Worm (Caenorhabditis elegans) whole organism, L4 larva: ENCODE results near the gene F53B3.3.

Experiments used
- D1046.2 ChIP-seq: fragments of 200-800 bp; sonication (Bioruptor generic); IDR thresholded peaks from 2 replicates; pipeline ENCODE4 v1.3.6; 2022; ENCODE audit warnings: missing genetic modification characterization, missing compliant biosample characterization
- F10B5.3 ChIP-seq: sonication (generic microtip); optimal IDR thresholded peaks from 2 replicates; lab custom pipeline; 2016; ENCODE audit warnings: mild to moderate bottlenecking, missing genetic modification characterization, missing compliant biosample characterization
- F26F4.8 ChIP-seq: fragments of 200-800 bp; sonication (Bioruptor generic); conservative IDR thresholded peaks from 2 replicates; pipeline ENCODE4 v1.3.6; 2022; ENCODE audit warnings: missing genetic modification characterization, missing compliant biosample characterization
- F37D6.2 ChIP-seq: sonication (generic microtip); optimal IDR thresholded peaks from 2 replicates; lab custom pipeline; 2016; ENCODE audit warnings: mild to moderate bottlenecking, missing genetic modification characterization, missing compliant biosample characterization
- F44E2.7 ChIP-seq: fragments of 200-800 bp; sonication (Bioruptor generic); IDR thresholded peaks from 2 replicates; pipeline ENCODE4 v2.1.2; 2022; ENCODE audit warnings: missing genetic modification characterization, missing compliant biosample characterization
- F49E8.2 ChIP-seq: sonication (generic microtip); optimal IDR thresholded peaks from 2 replicates; lab custom pipeline; 2016; ENCODE audit warnings: missing compliant biosample characterization, mild to moderate bottlenecking, missing genetic modification characterization, borderline replicate concordance
- R02D3.7 ChIP-seq: fragments of 150-350 bp; sonication (generic microtip); optimal IDR thresholded peaks from 3 replicates; lab custom pipeline; 2014; ENCODE audit warnings: missing biosample characterization, missing genetic modification characterization
- Y48G9A.11 ChIP-seq: fragments of 200-800 bp; sonication (Bioruptor generic); IDR thresholded peaks from 2 replicates; pipeline ENCODE4 v1.3.6; 2022; ENCODE audit warnings: missing genetic modification reagents, missing genetic modification characterization, missing compliant biosample characterization
- ZK337.2 ChIP-seq: fragments of 200-800 bp; sonication (Bioruptor generic); IDR thresholded peaks from 2 replicates; pipeline ENCODE4 v1.3.6; 2022; ENCODE audit warnings: missing genetic modification reagents, missing genetic modification characterization, missing compliant biosample characterization
- ZK546.5 ChIP-seq, 2 experiments: sonication (generic microtip); optimal IDR thresholded peaks; 2 replicates each; lab custom pipeline; 2017; ENCODE audit warnings: missing biosample characterization in 2 of 2, missing genetic modification characterization in 2 of 2
- aha-1 ChIP-seq: fragments of 150-350 bp; peaks from one replicate; lab custom pipeline; 2014; ENCODE audit warnings: missing biosample characterization, missing genetic modification characterization
- ama-1 ChIP-seq: fragments of 150-350 bp; optimal IDR thresholded peaks from 2 replicates; lab custom pipeline; 2014; ENCODE audit warnings: inconsistent platforms, mixed read lengths
- ceh-44 ChIP-seq: fragments of 200-800 bp; sonication (Bioruptor generic); IDR thresholded peaks from 2 replicates; pipeline ENCODE4 v1.3.6; 2022; ENCODE audit warnings: missing genetic modification reagents, missing genetic modification characterization, missing compliant biosample characterization
- ceh-82 ChIP-seq: sonication (generic microtip); optimal IDR thresholded peaks from 2 replicates; lab custom pipeline; 2017; ENCODE audit warnings: missing biosample characterization, missing genetic modification characterization
- dmd-8 ChIP-seq: fragments of 200-800 bp; sonication (Bioruptor generic); IDR thresholded peaks from 2 replicates; pipeline ENCODE4 v1.3.6; 2022; ENCODE audit warnings: missing genetic modification characterization, missing compliant biosample characterization
- egl-43 ChIP-seq: fragments of 200-800 bp; sonication (Bioruptor generic); IDR thresholded peaks from 2 replicates; pipeline ENCODE4 v1.3.6; 2022; ENCODE audit warnings: missing genetic modification reagents, missing genetic modification characterization, missing compliant biosample characterization
- fkh-10 ChIP-seq: fragments of 150-350 bp; optimal IDR thresholded peaks from 2 replicates; lab custom pipeline; 2014; ENCODE audit warnings: missing biosample characterization, missing genetic modification reagents, missing genetic modification characterization
- hlh-11 ChIP-seq: fragments of 200-800 bp; sonication (Bioruptor generic); optimal IDR thresholded peaks from 2 replicates; lab custom pipeline; 2018; ENCODE audit warnings: mild to moderate bottlenecking, missing genetic modification characterization, missing compliant biosample characterization
- hlh-30 ChIP-seq: sonication (generic microtip); optimal IDR thresholded peaks from 2 replicates; lab custom pipeline; 2017; ENCODE audit warnings: antibody characterized with exemption, mild to moderate bottlenecking, missing genetic modification characterization, missing compliant biosample characterization; ENCODE audit not compliant: insufficient read depth
- hmg-1.1 ChIP-seq: fragments of 200-800 bp; sonication (Bioruptor generic); IDR thresholded peaks from 2 replicates; pipeline ENCODE4 v1.3.6; 2022; ENCODE audit warnings: missing genetic modification reagents, missing genetic modification characterization, missing compliant biosample characterization
- lin-1 ChIP-seq: fragments of 200-800 bp; sonication (Bioruptor generic); IDR thresholded peaks from 2 replicates; pipeline ENCODE4 v1.3.6; 2022; ENCODE audit warnings: missing genetic modification reagents, missing genetic modification characterization, missing compliant biosample characterization
- lin-39 ChIP-seq: fragments of 150-350 bp; optimal IDR thresholded peaks from 2 replicates; lab custom pipeline; 2014; ENCODE audit warnings: missing biosample characterization, missing genetic modification reagents, missing genetic modification characterization
- lir-3 ChIP-seq: sonication (generic microtip); optimal IDR thresholded peaks from 2 replicates; lab custom pipeline; 2016; ENCODE audit warnings: mild to moderate bottlenecking, missing genetic modification characterization, missing compliant biosample characterization
- mdl-1 ChIP-seq, 2 experiments: fragments of 150-350 bp in 1 of 2; sonication (generic microtip) in 1 of 2; optimal IDR thresholded peaks; 2 replicates each; lab custom pipeline; 2014 to 2017; ENCODE audit warnings: missing biosample characterization in 2 of 2, missing genetic modification characterization in 2 of 2
- mep-1 ChIP-seq: fragments of 150-350 bp; sonication (generic microtip); optimal IDR thresholded peaks from 3 replicates; lab custom pipeline; 2014; ENCODE audit warnings: missing biosample characterization, missing genetic modification characterization
- mes-2 ChIP-seq: sonication (generic microtip); optimal IDR thresholded peaks from 2 replicates; lab custom pipeline; 2016; ENCODE audit warnings: missing genotype, mild to moderate bottlenecking, missing genetic modification characterization, missing compliant biosample characterization; ENCODE audit not compliant: poor library complexity, severe bottlenecking
- mxl-3 ChIP-seq: fragments of 200-800 bp; sonication (Bioruptor generic); optimal IDR thresholded peaks from 2 replicates; lab custom pipeline; 2018; ENCODE audit warnings: mild to moderate bottlenecking, missing genetic modification characterization, missing compliant biosample characterization
- nhr-237 ChIP-seq: sonication (generic microtip); optimal IDR thresholded peaks from 2 replicates; lab custom pipeline; 2017; ENCODE audit warnings: missing biosample characterization, missing genetic modification characterization
- nhr-25 ChIP-seq: sonication (generic microtip); optimal IDR thresholded peaks from 2 replicates; lab custom pipeline; 2017; ENCODE audit warnings: missing genetic modification characterization, mild to moderate bottlenecking, missing compliant biosample characterization, antibody characterized with exemption, moderate library complexity, borderline replicate concordance; ENCODE audit not compliant: insufficient read depth
- nhr-28 ChIP-seq: fragments of 150-350 bp; optimal IDR thresholded peaks from 2 replicates; lab custom pipeline; 2014; ENCODE audit warnings: missing biosample characterization, missing genetic modification characterization
- nhr-41 ChIP-seq: fragments of 200-800 bp; sonication (Bioruptor generic); IDR thresholded peaks from 2 replicates; pipeline ENCODE4 v1.3.6; 2022; ENCODE audit warnings: missing genetic modification reagents, missing genetic modification characterization, missing compliant biosample characterization
- nhr-76 ChIP-seq: fragments of 150-350 bp; optimal IDR thresholded peaks from 2 replicates; lab custom pipeline; 2014; ENCODE audit warnings: missing biosample characterization, missing genetic modification characterization
- php-3 ChIP-seq: fragments of 200-800 bp; sonication (Bioruptor generic); IDR thresholded peaks from 2 replicates; pipeline ENCODE4 v1.3.6; 2022; ENCODE audit warnings: missing genetic modification reagents, missing genetic modification characterization, missing compliant biosample characterization
- rbr-2 ChIP-seq: sonication (generic microtip); optimal IDR thresholded peaks from 2 replicates; lab custom pipeline; 2016; ENCODE audit warnings: missing genotype, missing genetic modification characterization, missing compliant biosample characterization
- set-16 ChIP-seq: fragments of 200-800 bp; sonication (Bioruptor generic); IDR thresholded peaks from 2 replicates; pipeline ENCODE4 v1.3.6; 2022; ENCODE audit warnings: missing genetic modification reagents, missing genetic modification characterization, missing compliant biosample characterization
- skn-1 ChIP-seq: fragments of 150-350 bp; optimal IDR thresholded peaks from 2 replicates; lab custom pipeline; 2014; ENCODE audit warnings: missing biosample characterization, missing genetic modification characterization
- spr-3 ChIP-seq: fragments of 200-800 bp; sonication (Bioruptor generic); optimal IDR thresholded peaks from 2 replicates; lab custom pipeline; 2018; ENCODE audit warnings: mild to moderate bottlenecking, missing genetic modification characterization, missing compliant biosample characterization
- unc-62 ChIP-seq, 3 experiments: fragments of 150-350 bp in 1 of 3; sonication (generic microtip); optimal IDR thresholded peaks in 2 of 3; peaks in 1 of 3; 1 replicate in 1 of 3; 2 replicates in 2 of 3; lab custom pipeline; 2014 to 2017; ENCODE audit warnings: missing biosample characterization in 3 of 3, missing genetic modification characterization in 3 of 3, missing genetic modification reagents in 3 of 3, missing genotype in 1 of 3
- zag-1 ChIP-seq: fragments of 150-350 bp; optimal IDR thresholded peaks from 2 replicates; lab custom pipeline; 2014; ENCODE audit warnings: missing biosample characterization, missing genetic modification characterization
- zip-11 ChIP-seq: fragments of 200-800 bp; sonication (Bioruptor generic); IDR thresholded peaks from 2 replicates; pipeline ENCODE4 v1.3.6; 2022; ENCODE audit warnings: missing genetic modification characterization, missing compliant biosample characterization
- zip-2 ChIP-seq: fragments of 150-350 bp; optimal IDR thresholded peaks from 2 replicates; lab custom pipeline; 2014; ENCODE audit warnings: missing biosample characterization, missing genetic modification characterization

Gene F53B3.3

ce11 chrX:2885318-2885908, 14.5 kb upstream of the F53B3.3 start, which contains the start of gene vang-1:
Gene vang-1 (plus strand): TSS chrX:2885858.
- TF ChIP-seq hmg-1.1 (GFP tag; lab: Robert Waterston, UW) = peak; percentile 66; the same call in 1 of the 2 replicates
- no peak for TF ChIP-seq fkh-10 (GFP tag; lab: Kevin White, UChicago)
- no peak for TF ChIP-seq nhr-76 (tag; lab: Kevin White, UChicago)
- no peak for TF ChIP-seq ceh-82 (tag; lab: Kevin White, UChicago)
- TF ChIP-seq spr-3 (GFP tag; lab: Kevin White, UChicago) = no peak
- 0 out of 2 replicates have a peak, but pooled peaks have one; percentile 43 for TF ChIP-seq egl-43 (GFP tag; lab: Robert Waterston, UW)
- TF ChIP-seq set-16 (GFP tag; lab: Robert Waterston, UW) = peak; percentile 43
- TF ChIP-seq unc-62 (GFP tag; optimal IDR thresholded peaks at IDR 0.05 in 1 of 2; lab: Kevin White, UChicago) = no peak
- TF ChIP-seq unc-62 (tag; optimal IDR thresholded peaks at IDR 0.05; lab: Kevin White, UChicago) = no peak
- peak; percentile 58 for TF ChIP-seq mep-1 (tag; lab: Kevin White, UChicago)
- no peak for TF ChIP-seq zip-11 (GFP tag; lab: Robert Waterston, UW)
- no peak for TF ChIP-seq ZK546.5 (tag; optimal IDR thresholded peaks at IDR 0.05; lab: Kevin White, UChicago)
- peak; percentile 55 for TF ChIP-seq mes-2 (tag; lab: Kevin White, UChicago)
- peak; percentile 37 for TF ChIP-seq rbr-2 (tag; lab: Kevin White, UChicago)
- peak; percentile 74; the same call in 1 of the 2 replicates for TF ChIP-seq D1046.2 (GFP tag; lab: Robert Waterston, UW)
- peak; percentile 98 for TF ChIP-seq aha-1

DNA sequence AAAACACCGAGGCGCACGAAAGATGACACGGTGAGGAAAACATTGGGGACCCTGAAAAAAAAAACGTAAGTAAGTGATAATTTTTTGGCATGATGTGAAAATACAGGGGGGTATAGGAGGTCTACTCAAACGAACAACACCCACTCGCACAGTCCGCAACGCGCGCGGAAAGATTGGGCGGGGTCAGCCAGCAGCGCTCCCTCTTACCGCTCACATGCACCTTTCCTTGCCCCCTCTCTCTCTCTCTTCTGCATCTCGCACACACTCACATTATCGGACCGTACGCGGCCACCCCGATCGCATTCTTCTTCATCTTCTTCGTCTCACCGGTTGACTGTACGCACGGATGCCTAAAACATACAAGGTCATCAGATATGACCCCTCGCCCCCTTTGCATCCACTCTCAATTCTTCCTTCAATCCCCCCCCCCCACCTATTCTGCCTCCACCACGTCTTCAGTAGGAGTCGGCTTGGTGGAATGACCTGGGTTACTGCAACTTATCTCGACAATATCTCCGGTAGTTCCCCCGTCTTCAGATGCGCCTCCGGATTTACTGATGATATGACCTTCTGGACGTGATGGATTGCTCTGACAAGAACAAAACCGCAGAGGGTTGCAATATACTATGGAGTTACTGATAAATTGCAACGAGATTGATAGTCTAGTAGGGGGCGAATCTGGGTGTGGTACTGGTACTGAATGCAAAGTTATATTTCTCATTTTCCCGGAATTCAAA, 8.8 kb upstream of the F53B3.3 start, which contains the start of gene F53B3.5:
Gene F53B3.5 (minus strand): TSS at position 51 of the 737 bp plus-strand sequence.
- TF ChIP-seq hlh-11 (tag; lab: Kevin White, UChicago) = no peak
- TF ChIP-seq mes-2 (tag; lab: Kevin White, UChicago) = no peak
- TF ChIP-seq F10B5.3 (tag; lab: Kevin White, UChicago) = no peak
- no peak for TF ChIP-seq lin-1
- peak; percentile 21 for TF ChIP-seq mxl-3 (GFP tag; lab: Kevin White, UChicago)
- TF ChIP-seq nhr-76 (tag; lab: Kevin White, UChicago) = no peak
- no peak for TF ChIP-seq F37D6.2 (tag; lab: Kevin White, UChicago)
- TF ChIP-seq unc-62 (GFP tag; optimal IDR thresholded peaks at IDR 0.05 in 1 of 2; lab: Kevin White, UChicago) = peak in 1 of 2 experiments; percentile 87
- no peak for TF ChIP-seq unc-62 (tag; optimal IDR thresholded peaks at IDR 0.05; lab: Kevin White, UChicago)
- TF ChIP-seq ZK337.2 (GFP tag; lab: Robert Waterston, UW) = no peak
- no peak for TF ChIP-seq spr-3 (GFP tag; lab: Kevin White, UChicago)
- TF ChIP-seq mdl-1 (tag; optimal IDR thresholded peaks at IDR 0.05; lab: Kevin White, UChicago) = peak in 1 of 2 experiments; percentile 1
- TF ChIP-seq hmg-1.1 (GFP tag; lab: Robert Waterston, UW) = no peak
- no peak for TF ChIP-seq php-3
- TF ChIP-seq zag-1 (tag; lab: Kevin White, UChicago) = no peak
- no peak for TF ChIP-seq ama-1 (lab: Kevin White, UChicago)
- no peak for TF ChIP-seq nhr-41 (GFP tag; lab: Robert Waterston, UW)
- TF ChIP-seq F26F4.8 (GFP tag; lab: Robert Waterston, UW) = no peak
- TF ChIP-seq hlh-30 (tag; lab: Kevin White, UChicago) = peak; percentile 37
- TF ChIP-seq lin-39 (tag; lab: Kevin White, UChicago) = no peak
- TF ChIP-seq F49E8.2 (tag; lab: Kevin White, UChicago) = no peak
- no peak for TF ChIP-seq dmd-8 (GFP tag; lab: Robert Waterston, UW)
- TF ChIP-seq ceh-44 (GFP tag; lab: Robert Waterston, UW) = no peak
- no peak for TF ChIP-seq skn-1 (tag; lab: Kevin White, UChicago)
- no peak for TF ChIP-seq zip-2 (tag; lab: Kevin White, UChicago)
- TF ChIP-seq nhr-25 = peak; percentile 16
- no peak for TF ChIP-seq F44E2.7 (GFP tag; lab: Robert Waterston, UW)
- TF ChIP-seq set-16 (GFP tag; lab: Robert Waterston, UW) = peak; percentile 80
- TF ChIP-seq lir-3 (tag; lab: Kevin White, UChicago) = no peak
- TF ChIP-seq nhr-28 (tag; lab: Kevin White, UChicago) = no peak
- no peak for TF ChIP-seq nhr-237 (tag; lab: Kevin White, UChicago)
- TF ChIP-seq R02D3.7 (tag; lab: Kevin White, UChicago) = no peak
- TF ChIP-seq Y48G9A.11 (GFP tag; lab: Robert Waterston, UW) = no peak
